Fruit fly (Drosophila melanogaster) whole organism, embryonic: ENCODE measurements around the gene CG14054.

Source experiments
- Blimp-1 ChIP-seq: fragments of 200-800 bp; sonication (Bioruptor generic); optimal IDR thresholded peaks from 3 replicates; lab custom pipeline; 2018; ENCODE audit warnings: missing biosample characterization, missing genetic modification characterization, mild to moderate bottlenecking, moderate library complexity, missing genetic modification reagents
- CG12104 ChIP-seq: fragments of 200-800 bp; sonication (Bioruptor generic); optimal IDR thresholded peaks from 3 replicates; lab custom pipeline; 2016; ENCODE audit warnings: missing biosample characterization, missing genetic modification characterization
- CG12299 ChIP-seq: fragments of 200-800 bp; sonication (Bioruptor generic); optimal IDR thresholded peaks from 2 replicates; lab custom pipeline; 2018; ENCODE audit warnings: missing biosample characterization, mild to moderate bottlenecking, missing genetic modification characterization
- CG12769 ChIP-seq: fragments of 200-800 bp; sonication (Bioruptor generic); optimal IDR thresholded peaks from 2 replicates; lab custom pipeline; 2019; ENCODE audit warnings: missing biosample characterization, mild to moderate bottlenecking, missing genetic modification characterization, moderate library complexity
- CG13123 ChIP-seq: fragments of 200-800 bp; sonication (Bioruptor generic); optimal IDR thresholded peaks from 2 replicates; lab custom pipeline; 2016; ENCODE audit warnings: missing biosample characterization, missing genetic modification characterization
- CG13287 ChIP-seq: fragments of 200-800 bp; sonication (Bioruptor generic); IDR thresholded peaks from 2 replicates; pipeline ENCODE4 v1.3.6; 2022; ENCODE audit warnings: missing biosample characterization, missing genetic modification characterization; ENCODE audit not compliant: partially characterized antibody
- CG15269 ChIP-seq: fragments of 200-800 bp; sonication (Bioruptor generic); optimal IDR thresholded peaks from 2 replicates; lab custom pipeline; 2018; ENCODE audit warnings: missing biosample characterization, mild to moderate bottlenecking, missing genetic modification characterization, moderate library complexity
- CG1603 ChIP-seq: fragments of 200-800 bp; sonication (Bioruptor generic); optimal IDR thresholded peaks from 2 replicates; lab custom pipeline; 2019; ENCODE audit warnings: missing biosample characterization, mild to moderate bottlenecking, missing genetic modification characterization, moderate library complexity
- CG17829 ChIP-seq: fragments of 200-800 bp; optimal IDR thresholded peaks from 2 replicates; lab custom pipeline; 2019; ENCODE audit warnings: missing biosample characterization, mild to moderate bottlenecking, missing genetic modification characterization, moderate library complexity
- CG1832 ChIP-seq: fragments of 200-800 bp; sonication (Bioruptor generic); optimal IDR thresholded peaks from 2 replicates; lab custom pipeline; 2017; ENCODE audit warnings: missing biosample characterization, mild to moderate bottlenecking, missing genetic modification characterization, inconsistent platforms
- CG18764 ChIP-seq: fragments of 200-800 bp; sonication (Bioruptor generic); optimal IDR thresholded peaks from 3 replicates; lab custom pipeline; 2016; ENCODE audit warnings: missing biosample characterization, missing genetic modification characterization
- CG31365 ChIP-seq: fragments of 200-800 bp; sonication (Bioruptor generic); optimal IDR thresholded peaks from 2 replicates; lab custom pipeline; 2018; ENCODE audit warnings: missing biosample characterization, mild to moderate bottlenecking, missing genetic modification characterization
- CG3726 ChIP-seq: fragments of 200-800 bp; sonication (Bioruptor generic); IDR thresholded peaks from 3 replicates; pipeline ENCODE4, ENCODE4 v1.3.6; 2022; ENCODE audit warnings: missing biosample characterization, missing genetic modification characterization
- CG3847 ChIP-seq: fragments of 200-800 bp; sonication (Bioruptor generic); IDR thresholded peaks from 2 replicates; pipeline ENCODE4 v1.3.6; 2022; ENCODE audit warnings: missing biosample characterization, missing genetic modification characterization
- CG7745 ChIP-seq: fragments of 200-800 bp; sonication (Bioruptor generic); optimal IDR thresholded peaks from 2 replicates; lab custom pipeline; 2018; ENCODE audit warnings: missing biosample characterization, mild to moderate bottlenecking, missing genetic modification characterization, moderate library complexity
- CG7839 ChIP-seq: fragments of 200-800 bp; sonication (Bioruptor generic); optimal IDR thresholded peaks from 3 replicates; lab custom pipeline; 2018; ENCODE audit warnings: missing biosample characterization, mild to moderate bottlenecking, missing genetic modification characterization, moderate library complexity
- CG7963 ChIP-seq: fragments of 200-800 bp; sonication (Bioruptor generic); IDR thresholded peaks from 3 replicates; pipeline ENCODE4 v1.3.6; 2022; ENCODE audit warnings: missing biosample characterization, missing genetic modification characterization; ENCODE audit not compliant: partially characterized antibody
- CG8359 ChIP-seq: fragments of 200-800 bp; sonication (Bioruptor generic); optimal IDR thresholded peaks from 2 replicates; lab custom pipeline; 2017; ENCODE audit warnings: missing biosample characterization, mild to moderate bottlenecking, missing genetic modification characterization, borderline replicate concordance
- Dfd ChIP-seq, 2 experiments: fragments of >200 bp; optimal IDR thresholded peaks; 2 replicates each; lab custom pipeline; 2017; ENCODE audit warnings: missing biosample characterization in 2 of 2, missing genetic modification characterization in 2 of 2
- Dip3 ChIP-seq: fragments of 200-800 bp; sonication (Bioruptor generic); optimal IDR thresholded peaks from 3 replicates; lab custom pipeline; 2016; ENCODE audit warnings: missing biosample characterization, missing genetic modification characterization
- Dp ChIP-seq: fragments of 200-800 bp; sonication (Bioruptor generic); optimal IDR thresholded peaks from 2 replicates; lab custom pipeline; 2018; ENCODE audit warnings: missing biosample characterization, mild to moderate bottlenecking, missing genetic modification characterization, moderate library complexity
- Drgx ChIP-seq: fragments of 200-800 bp; sonication (Bioruptor generic); IDR thresholded peaks from 2 replicates; pipeline ENCODE4 v1.3.6; 2022; ENCODE audit warnings: missing biosample characterization, missing genetic modification characterization
- Hsf ChIP-seq: fragments of 200-800 bp; sonication (Bioruptor generic); optimal IDR thresholded peaks from 3 replicates; lab custom pipeline; 2016; ENCODE audit warnings: missing biosample characterization, missing genetic modification characterization
- Med ChIP-seq: fragments of 200-800 bp; sonication (Bioruptor generic); peaks from one replicate; lab custom pipeline; 2016; ENCODE audit warnings: missing biosample characterization, missing genetic modification characterization, mild to moderate bottlenecking, inconsistent platforms, moderate library complexity
- PHDP ChIP-seq: fragments of 200-800 bp; sonication (Bioruptor generic); optimal IDR thresholded peaks from 3 replicates; lab custom pipeline; 2018; ENCODE audit warnings: missing biosample characterization, mild to moderate bottlenecking, missing genetic modification characterization, moderate library complexity
- Rx ChIP-seq: fragments of 200-800 bp; sonication (Bioruptor generic); IDR thresholded peaks from 2 replicates; pipeline ENCODE4 v1.3.6; 2022; ENCODE audit warnings: missing biosample characterization, missing genetic modification characterization
- Side ChIP-seq: fragments of 200-800 bp; sonication (Bioruptor generic); optimal IDR thresholded peaks from 2 replicates; lab custom pipeline; 2016; ENCODE audit warnings: missing biosample characterization, missing genetic modification characterization
- Sox100B ChIP-seq: fragments of 200-800 bp; sonication (Bioruptor generic); optimal IDR thresholded peaks from 3 replicates; lab custom pipeline; 2018; ENCODE audit warnings: missing biosample characterization, mild to moderate bottlenecking, missing genetic modification characterization
- bcd ChIP-seq: fragments of 200-800 bp; sonication (Bioruptor generic); optimal IDR thresholded peaks from 2 replicates; lab custom pipeline; 2017; ENCODE audit warnings: missing biosample characterization, mild to moderate bottlenecking, missing genetic modification characterization
- br ChIP-seq: fragments of >200 bp; optimal IDR thresholded peaks from 2 replicates; lab custom pipeline; 2017
- caup ChIP-seq: fragments of 200-800 bp; sonication (Bioruptor generic); optimal IDR thresholded peaks from 3 replicates; lab custom pipeline; 2017; ENCODE audit warnings: missing biosample characterization, mild to moderate bottlenecking, missing genetic modification characterization, moderate library complexity; ENCODE audit not compliant: severe bottlenecking
- corto ChIP-seq: fragments of 200-800 bp; sonication (Bioruptor generic); optimal IDR thresholded peaks from 2 replicates; lab custom pipeline; 2016; ENCODE audit warnings: missing biosample characterization, mild to moderate bottlenecking, missing genetic modification characterization, moderate library complexity
- crc ChIP-seq: fragments of 200-800 bp; sonication (Bioruptor generic); optimal IDR thresholded peaks from 2 replicates; lab custom pipeline; 2016; ENCODE audit warnings: missing biosample characterization, missing genetic modification characterization
- crol ChIP-seq: fragments of 200-800 bp; sonication (Bioruptor generic); IDR thresholded peaks from 2 replicates; pipeline ENCODE4 v1.3.6; 2022; ENCODE audit warnings: missing biosample characterization, missing genetic modification characterization
- crp ChIP-seq, 2 experiments: fragments of 200-800 bp; sonication (Bioruptor generic); optimal IDR thresholded peaks; 2 replicates in 1 of 2; 3 replicates in 1 of 2; lab custom pipeline; 2017; ENCODE audit warnings: missing biosample characterization in 2 of 2, missing genetic modification characterization in 2 of 2, mild to moderate bottlenecking in 1 of 2, moderate library complexity in 1 of 2
- dpn ChIP-seq, 2 experiments: fragments of 200-800 bp; sonication (Bioruptor generic); optimal IDR thresholded peaks; 3 replicates each; lab custom pipeline; 2016; ENCODE audit warnings: missing biosample characterization in 2 of 2, missing genetic modification characterization in 2 of 2
- emc ChIP-seq: fragments of 200-800 bp; sonication (Bioruptor generic); optimal IDR thresholded peaks from 2 replicates; lab custom pipeline; 2016; ENCODE audit warnings: missing biosample characterization, missing genetic modification characterization
- exex ChIP-seq: fragments of 200-800 bp; sonication (Bioruptor generic); optimal IDR thresholded peaks from 4 replicates; lab custom pipeline; 2018; ENCODE audit warnings: missing biosample characterization, mild to moderate bottlenecking, missing genetic modification characterization, moderate library complexity
- gcm2 ChIP-seq: fragments of 200-800 bp; sonication (Bioruptor generic); optimal IDR thresholded peaks from 2 replicates; lab custom pipeline; 2016; ENCODE audit warnings: missing biosample characterization, missing genetic modification characterization
- gsb ChIP-seq: fragments of 200-800 bp; sonication (Bioruptor generic); IDR thresholded peaks from 2 replicates; pipeline ENCODE4 v1.3.6; 2022; ENCODE audit warnings: missing biosample characterization, missing genetic modification characterization
- hkb ChIP-seq, 2 experiments: fragments of 200-800 bp in 1 of 2; fragments of >200 bp in 1 of 2; sonication (Bioruptor generic) in 1 of 2; IDR thresholded peaks in 1 of 2; optimal IDR thresholded peaks in 1 of 2; 2 replicates each; pipeline versions ENCODE4 v1.3.6 to Lab custom; 2017 to 2022; ENCODE audit warnings: missing biosample characterization in 1 of 2, missing genetic modification characterization in 1 of 2
- luna ChIP-seq: fragments of 200-800 bp; sonication (Bioruptor generic); optimal IDR thresholded peaks from 2 replicates; lab custom pipeline; 2016; ENCODE audit warnings: missing biosample characterization, missing genetic modification characterization
- nom ChIP-seq: fragments of 200-800 bp; sonication (Bioruptor generic); optimal IDR thresholded peaks from 2 replicates; lab custom pipeline; 2017; ENCODE audit warnings: missing biosample characterization, missing genetic modification characterization, mild to moderate bottlenecking, moderate library complexity, missing genetic modification reagents
- org-1 ChIP-seq: fragments of 200-800 bp; sonication (Bioruptor generic); optimal IDR thresholded peaks from 2 replicates; lab custom pipeline; 2017; ENCODE audit warnings: missing biosample characterization, missing genetic modification characterization
- pan ChIP-seq, 4 experiments: fragments of >200 bp in 3 of 4; fragments of 200-800 bp in 1 of 4; sonication (Bioruptor generic) in 1 of 4; optimal IDR thresholded peaks in 3 of 4; IDR thresholded peaks in 1 of 4; 2 replicates each; pipeline versions ENCODE4 v1.3.6 to Lab custom; 2017 to 2022; ENCODE audit warnings: missing biosample characterization in 2 of 4, missing genetic modification characterization in 2 of 4, mixed read lengths in 1 of 4
- pnt ChIP-seq: fragments of 200-800 bp; sonication (Bioruptor generic); optimal IDR thresholded peaks from 3 replicates; lab custom pipeline; 2016; ENCODE audit warnings: missing biosample characterization, missing genetic modification characterization
- salm ChIP-seq: fragments of 200-800 bp; sonication (Bioruptor generic); optimal IDR thresholded peaks from 2 replicates; lab custom pipeline; 2018; ENCODE audit warnings: missing biosample characterization, mild to moderate bottlenecking, missing genetic modification characterization
- seq ChIP-seq: fragments of 200-800 bp; sonication (Bioruptor generic); IDR thresholded peaks from 2 replicates; pipeline ENCODE4 v1.3.6; 2022; ENCODE audit warnings: missing biosample characterization, missing genetic modification characterization
- tap ChIP-seq: fragments of 200-800 bp; optimal IDR thresholded peaks from 3 replicates; lab custom pipeline; 2019; ENCODE audit warnings: missing biosample characterization, mild to moderate bottlenecking, missing genetic modification characterization, moderate library complexity
- zfh1 ChIP-seq: fragments of 200-800 bp; sonication (Bioruptor generic); IDR thresholded peaks from 3 replicates; pipeline ENCODE4 v1.3.6; 2022; ENCODE audit warnings: missing biosample characterization, missing genetic modification characterization

Gene CG14054

DNA sequence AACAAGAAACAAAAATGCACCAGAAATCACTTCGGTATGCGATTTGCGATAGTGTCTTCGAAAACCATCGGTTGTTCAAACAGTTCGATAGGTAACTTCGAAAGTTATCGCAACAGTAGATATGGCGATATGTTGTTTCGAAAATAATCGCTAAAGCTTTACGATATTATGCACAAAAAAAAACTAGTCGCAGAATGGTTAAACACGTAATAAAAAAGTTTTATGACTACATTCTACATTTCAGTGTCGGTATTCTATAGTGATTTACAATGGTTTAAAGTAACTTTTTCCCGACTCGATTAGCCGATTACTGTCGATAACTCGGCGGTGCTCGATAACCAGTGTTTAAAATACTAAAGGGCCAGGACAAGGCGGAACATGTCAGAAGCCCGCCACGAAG, 1.1 kb downstream of the CG14054 start, which contains the start of gene CG4281 (continued):
- TF ChIP-seq pan (optimal IDR thresholded peaks at IDR 0.05; lab: Kevin White, UChicago): no peak
- TF ChIP-seq pan (GFP tag; optimal IDR thresholded peaks at IDR 0.05 in 1 of 2, IDR thresholded peaks at IDR 0.05 in 1 of 2): no peak
- TF ChIP-seq PHDP (tag; lab: Kevin White, UChicago): peak; percentile 10
- TF ChIP-seq luna (GFP tag; lab: Kevin White, UChicago): no peak
- no peak for TF ChIP-seq seq (GFP tag; lab: Robert Waterston, UW)
- TF ChIP-seq gcm2 (GFP tag; lab: Kevin White, UChicago): no peak
- no peak for TF ChIP-seq corto (GFP tag; lab: Kevin White, UChicago)
- TF ChIP-seq pnt (GFP tag; lab: Kevin White, UChicago): no peak
- TF ChIP-seq CG7963 (GFP tag; lab: Robert Waterston, UW): peak; percentile 87
- no peak for TF ChIP-seq CG7839 (tag; lab: Kevin White, UChicago)
- TF ChIP-seq salm (tag; lab: Kevin White, UChicago): no peak
- TF ChIP-seq Sox100B (GFP tag; lab: Kevin White, UChicago): no peak
- no peak for TF ChIP-seq Drgx (GFP tag; lab: Robert Waterston, UW)
- no peak for TF ChIP-seq exex (tag; lab: Kevin White, UChicago)
- no peak for TF ChIP-seq bcd (GFP tag; lab: Kevin White, UChicago)
- no peak for TF ChIP-seq CG12299 (tag; lab: Kevin White, UChicago)
- no peak for TF ChIP-seq CG3847
- no peak for TF ChIP-seq CG13123 (GFP tag; lab: Kevin White, UChicago)
- TF ChIP-seq nom (GFP tag; lab: Kevin White, UChicago): no peak
- TF ChIP-seq Dip3: no peak
- TF ChIP-seq zfh1 (GFP tag; lab: Robert Waterston, UW): no peak
- no peak for TF ChIP-seq crp (GFP tag; optimal IDR thresholded peaks at IDR 0.05; lab: Kevin White, UChicago)
- TF ChIP-seq CG8359: no peak
- no peak for TF ChIP-seq Side (GFP tag; lab: Kevin White, UChicago)
- no peak for TF ChIP-seq Dfd (GFP tag; optimal IDR thresholded peaks at IDR 0.05; lab: Kevin White, UChicago)
- TF ChIP-seq CG1832 (GFP tag; lab: Kevin White, UChicago): no peak
- no peak for TF ChIP-seq CG15269 (tag; lab: Kevin White, UChicago)
- peak; percentile 58 for TF ChIP-seq Med (GFP tag; lab: Kevin White, UChicago)
- no peak for TF ChIP-seq dpn (GFP tag; optimal IDR thresholded peaks at IDR 0.05; lab: Kevin White, UChicago)
- no peak for TF ChIP-seq CG18764 (GFP tag; lab: Kevin White, UChicago)
- no peak for TF ChIP-seq crc (GFP tag; lab: Kevin White, UChicago)
- TF ChIP-seq CG13287 (GFP tag; lab: Robert Waterston, UW): peak; percentile 99
- no peak for TF ChIP-seq CG7745 (tag; lab: Kevin White, UChicago)
- no peak for TF ChIP-seq CG3726 (GFP tag; lab: Robert Waterston, UW)
- TF ChIP-seq CG1603: peak; percentile 14
- TF ChIP-seq Hsf: peak; percentile 12
- TF ChIP-seq CG31365 (tag; lab: Kevin White, UChicago): no peak
- TF ChIP-seq CG12104 (GFP tag; lab: Kevin White, UChicago): no peak
- TF ChIP-seq Rx (GFP tag; lab: Robert Waterston, UW): no peak
- no peak for TF ChIP-seq emc
- TF ChIP-seq gsb (GFP tag; lab: Robert Waterston, UW): no peak
- no peak for TF ChIP-seq br (lab: Kevin White, UChicago)
- no peak for TF ChIP-seq CG17829 (tag; lab: Kevin White, UChicago)
- TF ChIP-seq org-1: no peak
- peak; percentile 74 for TF ChIP-seq Dp (GFP tag; lab: Kevin White, UChicago)
- TF ChIP-seq tap: no peak
- no peak for TF ChIP-seq CG12769
- no peak for TF ChIP-seq caup (GFP tag; lab: Kevin White, UChicago)
- TF ChIP-seq crol (GFP tag; lab: Robert Waterston, UW): no peak
- no peak for TF ChIP-seq hkb (optimal IDR thresholded peaks at IDR 0.05; lab: Kevin White, UChicago)
- TF ChIP-seq hkb (GFP tag; IDR thresholded peaks at IDR 0.05; lab: Robert Waterston, UW): no peak
- TF ChIP-seq Blimp-1 (GFP tag; lab: Kevin White, UChicago): no peak
